Fruit fly (Drosophila melanogaster) Kc167 (cell line): Measurements from ENCODE around the gene CG17192.

Experiments
- Myc ChIP-seq: fragments of >200 bp; optimal IDR thresholded peaks from 2 replicates; lab custom pipeline; 2017; ENCODE audit warnings: missing external identifiers
- Sin3A ChIP-seq: fragments of >200 bp; optimal IDR thresholded peaks from 2 replicates; lab custom pipeline; 2018; ENCODE audit warnings: missing external identifiers
- h ChIP-seq: fragments of >200 bp; optimal IDR thresholded peaks from 3 replicates; lab custom pipeline; 2018; ENCODE audit warnings: missing external identifiers
- insv ChIP-seq: fragments of >200 bp; optimal IDR thresholded peaks from 3 replicates; lab custom pipeline; 2018; ENCODE audit warnings: missing external identifiers
- psq ChIP-seq: fragments of >200 bp; optimal IDR thresholded peaks from 2 replicates; lab custom pipeline; 2017; ENCODE audit warnings: missing external identifiers
- ttk ChIP-seq: sonication (Bioruptor generic); optimal IDR thresholded peaks from 2 replicates; lab custom pipeline; 2017; ENCODE audit warnings: missing external identifiers

Gene CG17192

dm6 chr3R:27018187-27018586, at the start of gene CG17192:
Gene CG17192, minus strand, starts transcription at chr3R:27018287.
- TF ChIP-seq Myc (no peak), ttk (no peak), Sin3A (lab: Kevin White, UChicago) (no peak), h (lab: Kevin White, UChicago) (no peak), psq (lab: Kevin White, UChicago) (no peak), insv (lab: Kevin White, UChicago) (no peak)

- no peak for TF ChIP-seq ttk
- no peak for TF ChIP-seq insv (lab: Kevin White, UChicago)
- TF ChIP-seq h (lab: Kevin White, UChicago): no peak
- TF ChIP-seq psq (lab: Kevin White, UChicago): no peak
- no peak for TF ChIP-seq Myc
- TF ChIP-seq Sin3A (lab: Kevin White, UChicago): no peak
Observed at dm6 chr3R:27067362-27067761, 49.3 kb upstream of the CG17192 start.

dm6 chr3R:27065136-27065535, 47.0 kb upstream of the CG17192 start, which contains the start of gene CG43935:
Gene CG43935, plus strand, starts transcription at chr3R:27065436.
- no peak for TF ChIP-seq psq (lab: Kevin White, UChicago)
- no peak for TF ChIP-seq h (lab: Kevin White, UChicago)
- no peak for TF ChIP-seq Myc
- TF ChIP-seq insv (lab: Kevin White, UChicago): no peak
- no peak for TF ChIP-seq ttk
- TF ChIP-seq Sin3A (lab: Kevin White, UChicago): no peak

- TF ChIP-seq insv (lab: Kevin White, UChicago): no peak
- TF ChIP-seq Sin3A (lab: Kevin White, UChicago): no peak
Observed at dm6 chr3R:27064099-27064498, 46.0 kb upstream of the CG17192 start, which contains the start of gene Nep5. Gene Nep5, minus strand, starts transcription at chr3R:27064199.

- TF ChIP-seq Sin3A (lab: Kevin White, UChicago): no peak
- no peak for TF ChIP-seq insv (lab: Kevin White, UChicago)
- no peak for TF ChIP-seq ttk
- no peak for TF ChIP-seq psq (lab: Kevin White, UChicago)
- TF ChIP-seq Myc: no peak
Observed at dm6 chr3R:27061916-27062315, 43.8 kb upstream of the CG17192 start, which contains the start of gene CG34292. Gene CG34292, plus strand, starts transcription at chr3R:27062216.

- TF ChIP-seq ttk (no peak), Sin3A (lab: Kevin White, UChicago) (no peak), psq (lab: Kevin White, UChicago) (no peak), Myc (no peak), h (lab: Kevin White, UChicago) (no peak), insv (lab: Kevin White, UChicago) (no peak)
Observed at dm6 chr3R:27056152-27056551, 38.1 kb upstream of the CG17192 start.

- no peak for TF ChIP-seq h (lab: Kevin White, UChicago)
- TF ChIP-seq psq (lab: Kevin White, UChicago): no peak
- TF ChIP-seq insv (lab: Kevin White, UChicago): no peak
- no peak for TF ChIP-seq Myc
- TF ChIP-seq Sin3A (lab: Kevin White, UChicago): no peak
- TF ChIP-seq ttk: no peak
Observed at dm6 chr3R:27049549-27049948, 31.5 kb upstream of the CG17192 start.

dm6 chr3R:27048561-27049270, 30.6 kb upstream of the CG17192 start, which contains the start of gene TwdlT:
Gene TwdlT, plus strand, starts transcription at chr3R:27049220.
- TF ChIP-seq Myc (no peak), psq (lab: Kevin White, UChicago) (no peak), Sin3A (lab: Kevin White, UChicago) (no peak), ttk (no peak)

dm6 chr3R:27040044-27040443, 22.0 kb upstream of the CG17192 start:
- TF ChIP-seq h (lab: Kevin White, UChicago): no peak
- no peak for TF ChIP-seq ttk

dm6 chr3R:27033935-27034334, 15.8 kb upstream of the CG17192 start:
- TF ChIP-seq insv (lab: Kevin White, UChicago) (no peak), Sin3A (lab: Kevin White, UChicago) (no peak), ttk (no peak), Myc (no peak), psq (lab: Kevin White, UChicago) (no peak), h (lab: Kevin White, UChicago) (no peak)

- TF ChIP-seq insv (lab: Kevin White, UChicago) (no peak), Myc (no peak), h (lab: Kevin White, UChicago) (no peak), ttk (no peak), Sin3A (lab: Kevin White, UChicago) (no peak)
Observed at dm6 chr3R:27026009-27026408, 7.9 kb upstream of the CG17192 start, which contains the start of gene CG6271. Gene CG6271, minus strand, starts transcription at chr3R:27026109.

dm6 chr3R:27023117-27023516, 5.0 kb upstream of the CG17192 start, which contains the start of gene CG6277:
Gene CG6277, minus strand, starts transcription at chr3R:27023217.
- TF ChIP-seq psq (lab: Kevin White, UChicago) (no peak), Sin3A (lab: Kevin White, UChicago) (no peak), Myc (no peak), insv (lab: Kevin White, UChicago) (no peak), ttk (no peak), h (lab: Kevin White, UChicago) (no peak)

- TF ChIP-seq ttk (no peak), psq (lab: Kevin White, UChicago) (no peak), Sin3A (lab: Kevin White, UChicago) (no peak), h (lab: Kevin White, UChicago) (no peak), Myc (no peak), insv (lab: Kevin White, UChicago) (no peak)
Observed at dm6 chr3R:27021278-27021677, 3.2 kb upstream of the CG17192 start, which contains the start of gene CG6283. Gene CG6283, minus strand, starts transcription at chr3R:27021378.
